Worm (Caenorhabditis elegans): ENCODE measurements around the gene vps-26.

- no peak for TF ChIP-seq dmd-6 (GFP tag; IDR thresholded peaks at IDR 0.05)
- no peak for TF ChIP-seq unc-62 (GFP tag; optimal IDR thresholded peaks at IDR 0.05 in 1 of 2)
- no peak for TF ChIP-seq unc-62 (tag; optimal IDR thresholded peaks at IDR 0.05)
- TF ChIP-seq mdl-1 (tag; optimal IDR thresholded peaks at IDR 0.05): no peak
- TF ChIP-seq nhr-237 (tag; optimal IDR thresholded peaks at IDR 0.05): no peak
- TF ChIP-seq ztf-11 (tag; optimal IDR thresholded peaks at IDR 0.05): no peak
Measured at ce11 chrIV:9327706-9328105, 13.9 kb downstream of the vps-26 start, which contains the start of gene clec-183.

Data from whole organism, L4 larva.